Worm (Caenorhabditis elegans): Measurements from ENCODE around the gene pqn-15.

pqn-15 gene

ce11 chrX:4265283-4265907 lies 41.4 kb downstream of the pqn-15 start, which contains the start of gene coel-1:
TSS of gene coel-1 (plus strand) at chrX:4265663.
- TF ChIP-seq ceh-90 (tag; optimal IDR thresholded peaks at IDR 0.05) (no peak), egl-27 (tag; optimal IDR thresholded peaks at IDR 0.05) (no peak), dpl-1 (GFP tag; optimal IDR thresholded peaks at IDR 0.05) (no peak), ceh-82 (tag; optimal IDR thresholded peaks at IDR 0.05) (peak in 2 of 3 experiments; percentile 41 to 61), unc-98 (GFP tag; IDR thresholded peaks at IDR 0.05) (no peak), fkh-8 (tag; optimal IDR thresholded peaks at IDR 0.05) (no peak), ama-1 (optimal IDR thresholded peaks at IDR 0.05) (no peak), unc-86 (tag; optimal IDR thresholded peaks at IDR 0.05) (peak; percentile 57), mef-2 (tag; optimal IDR thresholded peaks at IDR 0.05) (no peak), lin-13 (GFP tag; optimal IDR thresholded peaks at IDR 0.05) (no peak), F16B12.6 (tag; optimal IDR thresholded peaks at IDR 0.05) (peak; percentile 11), nhr-237 (tag; optimal IDR thresholded peaks at IDR 0.05) (no peak), efl-1 (optimal IDR thresholded peaks at IDR 0.05) (peak in 1 of 2 experiments; percentile 41), efl-1 (GFP tag; optimal IDR thresholded peaks at IDR 0.05 in 1 of 2) (peak in 1 of 2 experiments; percentile 82), nhr-28 (tag; optimal IDR thresholded peaks at IDR 0.05) (no peak), mep-1 (tag; optimal IDR thresholded peaks at IDR 0.05) (peak; percentile 13), pqm-1 (tag; optimal IDR thresholded peaks at IDR 0.05) (no peak), tbx-2 (tag; optimal IDR thresholded peaks at IDR 0.05) (peak; percentile 41), sptf-1 (tag; optimal IDR thresholded peaks at IDR 0.05) (no peak), nhr-47 (tag; optimal IDR thresholded peaks at IDR 0.05) (peak; percentile 58), lin-35 (GFP tag; optimal IDR thresholded peaks at IDR 0.05) (peak; percentile 27 to 58), ceh-8 (GFP tag; optimal IDR thresholded peaks at IDR 0.05) (no peak), hlh-4 (tag; optimal IDR thresholded peaks at IDR 0.05) (no peak), vab-15 (tag; optimal IDR thresholded peaks at IDR 0.05) (no peak), nhr-85 (tag) (peak; percentile 81), ztf-11 (tag; optimal IDR thresholded peaks at IDR 0.05) (peak in 1 of 2 experiments; percentile 37), C34B4.2 (tag; optimal IDR thresholded peaks at IDR 0.05) (no peak), unc-30 (tag; optimal IDR thresholded peaks at IDR 0.05) (no peak), dsc-1 (tag; optimal IDR thresholded peaks at IDR 0.05) (peak; percentile 41), zip-4 (GFP tag; optimal IDR thresholded peaks at IDR 0.05) (no peak), Y116A8C.19 (tag; optimal IDR thresholded peaks at IDR 0.05; ENCODE audit: borderline replicate concordance) (no peak), alr-1 (tag; optimal IDR thresholded peaks at IDR 0.05; ENCODE audit: borderline replicate concordance) (no peak), sox-4 (tag; optimal IDR thresholded peaks at IDR 0.05) (no peak), lir-3 (tag; optimal IDR thresholded peaks at IDR 0.05; ENCODE audit: poor library complexity) (no peak), ces-1 (GFP tag; optimal IDR thresholded peaks at IDR 0.05) (no peak), xbp-1 (tag; optimal IDR thresholded peaks at IDR 0.05) (peak; percentile 37), nhr-71 (tag; optimal IDR thresholded peaks at IDR 0.05) (peak; percentile 70), C16A3.4 (tag; optimal IDR thresholded peaks at IDR 0.05) (peak; percentile 46), swsn-7 (tag; optimal IDR thresholded peaks at IDR 0.05) (peak; percentile 36), snu-23 (GFP tag; optimal IDR thresholded peaks at IDR 0.05) (peak; percentile 69), fos-1 (tag; optimal IDR thresholded peaks at IDR 0.05) (no peak), lin-14 (GFP tag; optimal IDR thresholded peaks at IDR 0.05) (peak; percentile 82), mab-9 (GFP tag; IDR thresholded peaks at IDR 0.05) (no peak), lin-15B (tag; optimal IDR thresholded peaks at IDR 0.05) (no peak), grh-1 (GFP tag; IDR thresholded peaks at IDR 0.05) (no peak), nhr-11 (tag; optimal IDR thresholded peaks at IDR 0.05) (no peak), fkh-10 (GFP tag; optimal IDR thresholded peaks at IDR 0.05) (peak; percentile 62), aha-1 (tag; optimal IDR thresholded peaks at IDR 0.05) (no peak), tlp-1 (tag; optimal IDR thresholded peaks at IDR 0.05) (no peak), hlh-17 (GFP tag; optimal IDR thresholded peaks at IDR 0.05; ENCODE audit: borderline replicate concordance) (no peak), ceh-63 (GFP tag; optimal IDR thresholded peaks at IDR 0.05) (no peak), lin-39 (tag; optimal IDR thresholded peaks at IDR 0.05) (no peak), blmp-1 (tag; optimal IDR thresholded peaks at IDR 0.05) (peak; percentile 75)

All from whole organism, L1 larva.